Fruit fly (Drosophila melanogaster) whole organism, embryonic: Measurements from ENCODE around the gene ATPsynC.

ENCODE experiments used
- BEAF-32 ChIP-seq: fragments of 200-800 bp; sonication (Bioruptor generic); optimal IDR thresholded peaks from 3 replicates; lab custom pipeline; 2017; ENCODE audit warnings: missing biosample characterization, missing genetic modification characterization, mild to moderate bottlenecking, moderate library complexity, missing genetic modification reagents
- Bgb ChIP-seq: fragments of 200-800 bp; sonication (Bioruptor generic); IDR thresholded peaks from 2 replicates; pipeline ENCODE4 v1.3.6; 2022; ENCODE audit warnings: missing biosample characterization, missing genetic modification characterization; ENCODE audit not compliant: partially characterized antibody
- CG1233 ChIP-seq: fragments of 200-800 bp; sonication (Bioruptor generic); optimal IDR thresholded peaks from 4 replicates; lab custom pipeline; 2018; ENCODE audit warnings: missing biosample characterization, mild to moderate bottlenecking, missing genetic modification characterization
- CG12659 ChIP-seq: fragments of 200-800 bp; sonication (Bioruptor generic); optimal IDR thresholded peaks from 3 replicates; lab custom pipeline; 2017; ENCODE audit warnings: mild to moderate bottlenecking, missing biosample characterization, missing genetic modification reagents, missing genetic modification characterization
- CG12744 ChIP-seq: fragments of 200-800 bp; sonication (Bioruptor generic); optimal IDR thresholded peaks from 2 replicates; lab custom pipeline; 2016; ENCODE audit warnings: missing biosample characterization, missing genetic modification characterization
- CG13424 ChIP-seq: fragments of 200-800 bp; sonication (Bioruptor generic); optimal IDR thresholded peaks from 2 replicates; lab custom pipeline; 2019; ENCODE audit warnings: missing biosample characterization, mild to moderate bottlenecking, missing genetic modification characterization, moderate library complexity
- CG14710 ChIP-seq: fragments of 200-800 bp; sonication (Bioruptor generic); optimal IDR thresholded peaks from 3 replicates; lab custom pipeline; 2019; ENCODE audit warnings: missing biosample characterization, mild to moderate bottlenecking, missing genetic modification characterization, moderate library complexity
- CG1602 ChIP-seq: fragments of 200-800 bp; sonication (Bioruptor generic); optimal IDR thresholded peaks from 3 replicates; lab custom pipeline; 2016; ENCODE audit warnings: missing biosample characterization, missing genetic modification characterization
- CG17829 ChIP-seq: fragments of 200-800 bp; optimal IDR thresholded peaks from 2 replicates; lab custom pipeline; 2019; ENCODE audit warnings: missing biosample characterization, mild to moderate bottlenecking, missing genetic modification characterization, moderate library complexity
- CG2116 ChIP-seq: fragments of 200-800 bp; sonication (Bioruptor generic); optimal IDR thresholded peaks from 3 replicates; lab custom pipeline; 2018; ENCODE audit warnings: missing biosample characterization, mild to moderate bottlenecking, missing genetic modification characterization
- CG2129 ChIP-seq: fragments of 200-800 bp; sonication (Bioruptor generic); IDR thresholded peaks from 2 replicates; pipeline ENCODE4 v1.3.6; 2022; ENCODE audit warnings: missing biosample characterization, missing genetic modification characterization; ENCODE audit not compliant: partially characterized antibody
- CG4854 ChIP-seq: fragments of 200-800 bp; sonication (Bioruptor generic); optimal IDR thresholded peaks from 2 replicates; lab custom pipeline; 2016; ENCODE audit warnings: missing biosample characterization, missing genetic modification characterization, inconsistent platforms
- CG7556 ChIP-seq: fragments of 200-800 bp; sonication (Bioruptor generic); optimal IDR thresholded peaks from 2 replicates; lab custom pipeline; 2017; ENCODE audit warnings: missing biosample characterization, mild to moderate bottlenecking, missing genetic modification characterization
- CG8388 ChIP-seq: fragments of 200-800 bp; sonication (Bioruptor generic); optimal IDR thresholded peaks from 2 replicates; lab custom pipeline; 2019; ENCODE audit warnings: missing biosample characterization, mild to moderate bottlenecking, missing genetic modification characterization, moderate library complexity
- Dip3 ChIP-seq: fragments of 200-800 bp; sonication (Bioruptor generic); optimal IDR thresholded peaks from 3 replicates; lab custom pipeline; 2016; ENCODE audit warnings: missing biosample characterization, missing genetic modification characterization
- Dp ChIP-seq: fragments of 200-800 bp; sonication (Bioruptor generic); optimal IDR thresholded peaks from 2 replicates; lab custom pipeline; 2018; ENCODE audit warnings: missing biosample characterization, mild to moderate bottlenecking, missing genetic modification characterization, moderate library complexity
- Ets65A ChIP-seq: fragments of 200-800 bp; sonication (Bioruptor generic); peaks from one replicate; lab custom pipeline; 2016; ENCODE audit warnings: missing biosample characterization, missing genetic modification characterization
- HLH4C ChIP-seq: fragments of 200-800 bp; sonication (Bioruptor generic); IDR thresholded peaks from 3 replicates; pipeline ENCODE4 v1.3.6; 2022; ENCODE audit warnings: missing biosample characterization, missing genetic modification characterization; ENCODE audit not compliant: partially characterized antibody
- HmgZ ChIP-seq: fragments of 200-800 bp; sonication (Bioruptor generic); optimal IDR thresholded peaks from 2 replicates; lab custom pipeline; 2018; ENCODE audit warnings: missing biosample characterization, mild to moderate bottlenecking, missing genetic modification characterization
- Hr78 ChIP-seq, 2 experiments: fragments of 200-800 bp in 1 of 2; fragments of >200 bp in 1 of 2; sonication (Bioruptor generic) in 1 of 2; optimal IDR thresholded peaks; 2 replicates each; lab custom pipeline; 2017 to 2019; ENCODE audit warnings: missing biosample characterization in 2 of 2, missing genetic modification characterization in 2 of 2, mild to moderate bottlenecking in 1 of 2, moderate library complexity in 1 of 2
- Kr ChIP-seq: fragments of 200-800 bp; sonication (Bioruptor generic); optimal IDR thresholded peaks from 2 replicates; lab custom pipeline; 2017; ENCODE audit warnings: missing biosample characterization, mild to moderate bottlenecking, missing genetic modification characterization
- Lpt ChIP-seq: fragments of >200 bp; optimal IDR thresholded peaks from 2 replicates; lab custom pipeline; 2018; ENCODE audit warnings: missing biosample characterization, missing genetic modification characterization
- MBD-R2 ChIP-seq: fragments of 200-800 bp; sonication (Bioruptor generic); IDR thresholded peaks from 2 replicates; pipeline ENCODE4 v1.3.6; 2022; ENCODE audit warnings: missing biosample characterization, missing genetic modification characterization
- Med ChIP-seq: fragments of 200-800 bp; sonication (Bioruptor generic); peaks from one replicate; lab custom pipeline; 2016; ENCODE audit warnings: missing biosample characterization, missing genetic modification characterization, mild to moderate bottlenecking, inconsistent platforms, moderate library complexity
- Pdp1 ChIP-seq, 2 experiments: fragments of 200-800 bp; sonication (Bioruptor generic); optimal IDR thresholded peaks; 3 replicates each; lab custom pipeline; 2016; ENCODE audit warnings: missing biosample characterization in 2 of 2, missing genetic modification characterization in 2 of 2, mild to moderate bottlenecking in 1 of 2, moderate library complexity in 1 of 2
- Sox100B ChIP-seq: fragments of 200-800 bp; sonication (Bioruptor generic); optimal IDR thresholded peaks from 3 replicates; lab custom pipeline; 2018; ENCODE audit warnings: missing biosample characterization, mild to moderate bottlenecking, missing genetic modification characterization
- Sry-β ChIP-seq: fragments of 200-800 bp; sonication (Bioruptor generic); optimal IDR thresholded peaks from 2 replicates; lab custom pipeline; 2018; ENCODE audit warnings: missing biosample characterization, mild to moderate bottlenecking, missing genetic modification characterization, moderate library complexity
- Sry-δ ChIP-seq: fragments of 200-800 bp; sonication (Bioruptor generic); optimal IDR thresholded peaks from 2 replicates; lab custom pipeline; 2016; ENCODE audit warnings: missing biosample characterization, missing genetic modification characterization
- YL-1 ChIP-seq: fragments of 200-800 bp; sonication (Bioruptor generic); optimal IDR thresholded peaks from 3 replicates; lab custom pipeline; 2017; ENCODE audit warnings: missing biosample characterization, mild to moderate bottlenecking, missing genetic modification characterization
- amos ChIP-seq: fragments of 200-800 bp; sonication (Bioruptor generic); IDR thresholded peaks from 2 replicates; pipeline ENCODE4 v1.3.6; 2022; ENCODE audit warnings: missing biosample characterization, missing genetic modification characterization; ENCODE audit not compliant: partially characterized antibody
- esg ChIP-seq: fragments of 200-800 bp; sonication (Bioruptor generic); conservative IDR thresholded peaks from 2 replicates; pipeline ENCODE4 v1.3.6; 2022; ENCODE audit warnings: missing biosample characterization, missing genetic modification characterization
- exex ChIP-seq: fragments of 200-800 bp; sonication (Bioruptor generic); optimal IDR thresholded peaks from 4 replicates; lab custom pipeline; 2018; ENCODE audit warnings: missing biosample characterization, mild to moderate bottlenecking, missing genetic modification characterization, moderate library complexity
- gro ChIP-seq: fragments of 200-800 bp; sonication (Bioruptor generic); optimal IDR thresholded peaks from 2 replicates; lab custom pipeline; 2016; ENCODE audit warnings: missing biosample characterization, missing genetic modification characterization
- hbn ChIP-seq: fragments of 200-800 bp; sonication (Bioruptor generic); IDR thresholded peaks from 2 replicates; pipeline ENCODE4 v1.3.6; 2022; ENCODE audit warnings: missing biosample characterization, missing genetic modification characterization; ENCODE audit not compliant: partially characterized antibody
- hth ChIP-seq: fragments of >200 bp; optimal IDR thresholded peaks from 2 replicates; lab custom pipeline; 2017; ENCODE audit warnings: inconsistent platforms
- inv ChIP-seq: fragments of 200-800 bp; sonication (Bioruptor generic); IDR thresholded peaks from 2 replicates; pipeline ENCODE4 v1.3.6; 2022; ENCODE audit warnings: missing biosample characterization, missing genetic modification characterization; ENCODE audit not compliant: partially characterized antibody
- knrl ChIP-seq: fragments of 200-800 bp; sonication (Bioruptor generic); IDR thresholded peaks from 3 replicates; pipeline ENCODE4 v1.3.6; 2022; ENCODE audit warnings: missing biosample characterization, missing genetic modification characterization; ENCODE audit not compliant: partially characterized antibody
- mld ChIP-seq: fragments of 200-800 bp; sonication (Bioruptor generic); IDR thresholded peaks from 3 replicates; pipeline ENCODE4 v1.3.6; 2022; ENCODE audit warnings: missing biosample characterization, missing genetic modification characterization; ENCODE audit not compliant: partially characterized antibody
- nau ChIP-seq: fragments of 200-800 bp; sonication (Bioruptor generic); optimal IDR thresholded peaks from 3 replicates; lab custom pipeline; 2017; ENCODE audit warnings: missing biosample characterization, mild to moderate bottlenecking, missing genetic modification characterization, missing genetic modification reagents
- pum ChIP-seq: fragments of 200-800 bp; sonication (Bioruptor generic); optimal IDR thresholded peaks from 2 replicates; lab custom pipeline; 2016; ENCODE audit warnings: missing biosample characterization, missing genetic modification characterization
- scrt ChIP-seq: fragments of 200-800 bp; sonication (Bioruptor generic); optimal IDR thresholded peaks from 2 replicates; lab custom pipeline; 2018; ENCODE audit warnings: missing biosample characterization, mild to moderate bottlenecking, missing genetic modification characterization, moderate library complexity
- sens ChIP-seq: fragments of 200-800 bp; sonication (Bioruptor generic); peaks from one replicate; lab custom pipeline; 2016; ENCODE audit warnings: missing biosample characterization, missing genetic modification characterization
- so ChIP-seq: fragments of 200-800 bp; sonication (Bioruptor generic); IDR thresholded peaks from 3 replicates; pipeline ENCODE4 v1.3.6; 2022; ENCODE audit warnings: missing biosample characterization, missing genetic modification characterization
- stc ChIP-seq: fragments of 200-800 bp; sonication (Bioruptor generic); IDR thresholded peaks from 2 replicates; pipeline ENCODE4 v1.3.6; 2022; ENCODE audit warnings: missing biosample characterization, missing genetic modification characterization
- sug ChIP-seq: fragments of 200-800 bp; optimal IDR thresholded peaks from 2 replicates; lab custom pipeline; 2019; ENCODE audit warnings: missing biosample characterization, mild to moderate bottlenecking, missing genetic modification characterization, moderate library complexity
- tgo ChIP-seq: fragments of 200-800 bp; sonication (Bioruptor generic); IDR thresholded peaks from 3 replicates; pipeline ENCODE4 v1.3.6; 2022; ENCODE audit warnings: missing biosample characterization, missing genetic modification characterization
- toy ChIP-seq: fragments of 200-800 bp; sonication (Bioruptor generic); IDR thresholded peaks from 2 replicates; pipeline ENCODE4 v1.3.6; 2022; ENCODE audit warnings: missing biosample characterization, missing genetic modification characterization
- trem ChIP-seq: fragments of 200-800 bp; optimal IDR thresholded peaks from 3 replicates; lab custom pipeline; 2019; ENCODE audit warnings: missing biosample characterization, mild to moderate bottlenecking, missing genetic modification characterization, moderate library complexity

ATPsynC gene

DNA sequence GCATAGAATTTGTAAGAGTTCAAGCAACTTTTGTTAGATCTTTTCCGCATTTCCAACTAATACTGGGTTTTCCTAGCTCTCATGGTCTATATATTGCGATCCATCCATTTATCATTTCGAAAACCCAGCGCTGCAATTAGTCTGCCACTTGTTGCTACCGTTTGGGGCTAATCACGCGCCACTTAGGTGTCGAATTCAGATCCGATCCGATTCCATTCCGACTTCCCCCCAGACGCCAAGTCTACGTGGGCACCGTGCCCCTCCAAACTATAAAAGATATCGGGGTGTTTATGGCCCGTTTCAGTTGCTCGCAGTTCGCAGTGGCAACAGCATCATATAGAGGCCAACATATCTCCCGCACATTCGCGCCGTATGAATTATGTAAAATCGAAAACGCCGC is 37.9 kb upstream of the ATPsynC start, which contains the start of gene CAH6:
Gene CAH6 (plus strand): TSS at position 301 of the 400 bp plus-strand sequence.
- peak; percentile 59 for TF ChIP-seq Med (GFP tag; lab: Kevin White, UChicago)
- peak; percentile 21 for TF ChIP-seq exex
- TF ChIP-seq sens (GFP tag; lab: Kevin White, UChicago), result peak; percentile 22
- TF ChIP-seq CG1602 (GFP tag; lab: Kevin White, UChicago), result no peak
- TF ChIP-seq Ets65A, result peak; percentile 71

DNA sequence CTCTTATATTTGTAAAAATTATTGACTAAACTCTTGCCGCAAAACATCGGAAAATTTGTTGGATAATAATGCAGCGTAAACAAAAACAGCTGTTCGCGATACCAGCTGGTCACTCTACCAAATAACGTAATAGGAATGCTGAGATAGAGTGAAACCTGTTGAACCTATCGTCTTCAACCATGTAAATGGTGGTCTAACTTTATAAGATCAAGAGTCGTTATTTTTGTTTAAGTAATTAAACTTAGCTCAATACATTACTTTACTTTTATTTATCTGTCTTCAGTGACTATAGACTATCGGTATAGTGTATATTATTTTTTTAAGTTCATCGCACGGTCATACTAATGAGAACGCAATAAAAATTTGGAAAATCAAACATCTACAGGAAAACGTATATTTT is 35.4 kb upstream of the ATPsynC start, which contains the start of the genes CG1750 and spn-F:
Gene CG1750 (minus strand): TSS at position 93 of the 400 bp plus-strand sequence.
Gene spn-F (plus strand): TSS at position 320 of the 400 bp plus-strand sequence.
- TF ChIP-seq CG2129 (GFP tag; lab: Robert Waterston, UW) (peak; percentile 56; the same call in 1 of the 2 replicates), HmgZ (tag; lab: Kevin White, UChicago) (peak; percentile 39), MBD-R2 (peak; percentile 82), CG7556 (GFP tag; lab: Kevin White, UChicago) (no peak), CG17829 (peak; percentile 28), CG13424 (tag; lab: Kevin White, UChicago) (peak; percentile 20), esg (GFP tag; lab: Robert Waterston, UW) (no peak), YL-1 (GFP tag; lab: Kevin White, UChicago) (peak; percentile 43), Sry-δ (GFP tag; lab: Kevin White, UChicago) (peak; percentile 75), toy (no peak), BEAF-32 (peak; percentile 82), CG14710 (tag; lab: Kevin White, UChicago) (peak; percentile 50), Lpt (GFP tag; lab: Kevin White, UChicago) (no peak), CG8388 (GFP tag; lab: Kevin White, UChicago) (no peak), Dip3 (GFP tag; lab: Kevin White, UChicago) (no peak), gro (peak; percentile 5), inv (peak; percentile 56), trem (peak; percentile 62), CG12744 (GFP tag; lab: Kevin White, UChicago) (no peak), tgo (GFP tag; lab: Robert Waterston, UW) (no peak), hbn (GFP tag; lab: Robert Waterston, UW) (peak; percentile 73), CG12659 (GFP tag; lab: Kevin White, UChicago) (peak; percentile 30), amos (peak; percentile 56), sens (GFP tag; lab: Kevin White, UChicago) (peak; percentile 60), Dp (peak; percentile 14), CG2116 (GFP tag; lab: Kevin White, UChicago) (peak; percentile 45), CG4854 (no peak), stc (GFP tag; lab: Robert Waterston, UW) (no peak), mld (GFP tag; lab: Robert Waterston, UW) (0 out of 3 replicates have a peak, but pooled peaks have one; percentile 22), knrl (GFP tag; lab: Robert Waterston, UW) (peak; percentile 71; the same call in 2 of the 3 replicates), scrt (GFP tag; lab: Kevin White, UChicago) (peak; percentile 91), hth (lab: Kevin White, UChicago) (no peak), HLH4C (GFP tag; lab: Robert Waterston, UW) (0 out of 3 replicates have a peak, but pooled peaks have one; percentile 30), Sry-β (GFP tag; lab: Kevin White, UChicago) (peak; percentile 28), Bgb (GFP tag; lab: Robert Waterston, UW) (peak; percentile 56), Pdp1 (GFP tag; optimal IDR thresholded peaks at IDR 0.05; lab: Kevin White, UChicago) (peak in 1 of 2 experiments; percentile 98), Kr (GFP tag; lab: Kevin White, UChicago) (no peak), Hr78 (GFP tag; optimal IDR thresholded peaks at IDR 0.05; lab: Kevin White, UChicago) (peak in 1 of 2 experiments; percentile 0), nau (GFP tag; lab: Kevin White, UChicago) (no peak), CG1233 (GFP tag; lab: Kevin White, UChicago) (no peak), so (GFP tag; lab: Robert Waterston, UW) (no peak), pum (GFP tag; lab: Kevin White, UChicago) (no peak), sug (peak; percentile 13), Sox100B (GFP tag; lab: Kevin White, UChicago) (no peak)
